Worm (Caenorhabditis elegans) whole organism, L4 larva: ENCODE results near the gene ccch-1.

ENCODE experiments used
- ZK546.5 ChIP-seq, 2 experiments: sonication (generic microtip); optimal IDR thresholded peaks; 2 replicates each; lab custom pipeline; 2017; ENCODE audit warnings: missing biosample characterization in 2 of 2, missing genetic modification characterization in 2 of 2
- daf-12 ChIP-seq: fragments of 150-350 bp; optimal IDR thresholded peaks from 2 replicates; lab custom pipeline; 2014; ENCODE audit warnings: missing biosample characterization, missing genetic modification reagents, missing genetic modification characterization
- dpl-1 ChIP-seq: fragments of 150-350 bp; optimal IDR thresholded peaks from 2 replicates; lab custom pipeline; 2014; ENCODE audit warnings: missing biosample characterization, missing genetic modification reagents, missing genetic modification characterization
- egl-27 ChIP-seq: sonication (generic microtip); optimal IDR thresholded peaks from 3 replicates; lab custom pipeline; 2017; ENCODE audit warnings: missing biosample characterization, missing genetic modification reagents, missing genetic modification characterization
- fkh-10 ChIP-seq: fragments of 150-350 bp; optimal IDR thresholded peaks from 2 replicates; lab custom pipeline; 2014; ENCODE audit warnings: missing biosample characterization, missing genetic modification reagents, missing genetic modification characterization
- hmg-1.1 ChIP-seq: fragments of 200-800 bp; sonication (Bioruptor generic); IDR thresholded peaks from 2 replicates; pipeline ENCODE4 v1.3.6; 2022; ENCODE audit warnings: missing genetic modification reagents, missing genetic modification characterization, missing compliant biosample characterization
- lin-13 ChIP-seq: fragments of 150-350 bp; optimal IDR thresholded peaks from 2 replicates; lab custom pipeline; 2014; ENCODE audit warnings: missing biosample characterization, missing genetic modification reagents, missing genetic modification characterization
- lin-38 ChIP-seq: fragments of 200-800 bp; sonication (Bioruptor generic); IDR thresholded peaks from 2 replicates; pipeline ENCODE4 v1.3.6; 2022; ENCODE audit warnings: missing genetic modification reagents, missing genetic modification characterization, missing compliant biosample characterization
- lin-39 ChIP-seq: fragments of 150-350 bp; optimal IDR thresholded peaks from 2 replicates; lab custom pipeline; 2014; ENCODE audit warnings: missing biosample characterization, missing genetic modification reagents, missing genetic modification characterization
- pha-4 ChIP-seq, 2 experiments: fragments of 150-350 bp in 1 of 2; fragments of 200-800 bp in 1 of 2; sonication (Bioruptor generic) in 1 of 2; IDR thresholded peaks in 1 of 2; optimal IDR thresholded peaks in 1 of 2; 2 replicates each; pipeline versions ENCODE4 v1.3.6 to Lab custom; 2014 to 2022; ENCODE audit warnings: missing genetic modification characterization in 2 of 2, missing genetic modification reagents in 2 of 2, missing biosample characterization in 1 of 2, missing compliant biosample characterization in 1 of 2
- skn-1 ChIP-seq: fragments of 150-350 bp; optimal IDR thresholded peaks from 2 replicates; lab custom pipeline; 2014; ENCODE audit warnings: missing biosample characterization, missing genetic modification characterization
- snpc-1.2 ChIP-seq: fragments of 200-800 bp; sonication (Bioruptor generic); IDR thresholded peaks from 2 replicates; pipeline ENCODE4 v1.3.6; 2022; ENCODE audit warnings: missing genetic modification reagents, missing genetic modification characterization, missing compliant biosample characterization

DNA sequence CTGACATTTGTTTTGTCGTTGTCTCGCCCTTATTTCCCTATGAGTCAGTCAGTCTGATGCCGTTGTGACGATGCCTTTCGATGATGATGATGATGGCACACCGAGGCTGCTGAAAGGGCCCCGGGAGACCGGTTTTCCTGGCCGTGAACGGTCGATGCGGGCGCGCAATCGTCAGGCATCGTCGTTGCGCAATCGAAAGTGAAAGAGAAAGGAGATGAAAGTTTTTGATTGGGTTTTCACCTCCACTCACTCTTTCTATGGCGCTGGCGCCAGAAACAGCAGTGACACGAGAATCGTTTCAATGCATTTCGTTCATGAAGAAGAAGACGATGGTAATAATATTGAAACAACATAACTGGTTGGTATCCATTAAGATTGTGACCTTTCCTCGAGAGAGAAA is 5.3 kb downstream of the ccch-1 start:
- no peak for TF ChIP-seq dpl-1 (GFP tag; lab: Kevin White, UChicago)
- TF ChIP-seq lin-13 (GFP tag; lab: Kevin White, UChicago), result no peak
- TF ChIP-seq daf-12 (tag; lab: Kevin White, UChicago), result no peak
- no peak for TF ChIP-seq fkh-10 (GFP tag; lab: Kevin White, UChicago)
- no peak for TF ChIP-seq lin-39 (tag; lab: Kevin White, UChicago)
- TF ChIP-seq ZK546.5 (tag; optimal IDR thresholded peaks at IDR 0.05; lab: Kevin White, UChicago), result no peak
- TF ChIP-seq pha-4 (GFP tag; IDR thresholded peaks at IDR 0.05; lab: Robert Waterston, UW), result no peak
- no peak for TF ChIP-seq pha-4 (tag; optimal IDR thresholded peaks at IDR 0.05; lab: Kevin White, UChicago)
- TF ChIP-seq snpc-1.2 (GFP tag; lab: Robert Waterston, UW), result no peak
- TF ChIP-seq lin-38 (GFP tag; lab: Robert Waterston, UW), result 0 out of 2 replicates have a peak, but pooled peaks have one; percentile 16
- TF ChIP-seq hmg-1.1 (GFP tag; lab: Robert Waterston, UW), result peak; percentile 34; the same call in 1 of the 2 replicates
- no peak for TF ChIP-seq egl-27 (tag; lab: Kevin White, UChicago)
- TF ChIP-seq skn-1 (tag; lab: Kevin White, UChicago), result no peak
